Worm (Caenorhabditis elegans) whole organism, L1 larva: Measurements from ENCODE around the gene cky-1.
A peak's percentile ranks its signal among the peaks of the same experiment; 100 is the strongest.

Experiments used
- Y116A8C.19 ChIP-seq: sonication (generic microtip); optimal IDR thresholded peaks from 2 replicates; lab custom pipeline; 2016; ENCODE audit warnings: missing compliant biosample characterization, missing genetic modification characterization, borderline replicate concordance
- aha-1 ChIP-seq: fragments of 150-350 bp; optimal IDR thresholded peaks from 2 replicates; lab custom pipeline; 2014; ENCODE audit warnings: missing biosample characterization, missing genetic modification characterization
- alr-1 ChIP-seq: fragments of 200-800 bp; sonication (Bioruptor generic); optimal IDR thresholded peaks from 2 replicates; lab custom pipeline; 2018; ENCODE audit warnings: borderline replicate concordance, mild to moderate bottlenecking, missing genetic modification characterization, missing compliant biosample characterization
- aly-2 ChIP-seq: fragments of 150-350 bp; optimal IDR thresholded peaks from 2 replicates; lab custom pipeline; 2014; ENCODE audit warnings: missing biosample characterization, missing genetic modification characterization
- ama-1 ChIP-seq: fragments of 150-350 bp; optimal IDR thresholded peaks from 2 replicates; lab custom pipeline; 2014
- blmp-1 ChIP-seq: fragments of 150-350 bp; optimal IDR thresholded peaks from 2 replicates; lab custom pipeline; 2014; ENCODE audit warnings: missing biosample characterization, missing genetic modification characterization
- ceh-82 ChIP-seq, 3 experiments: fragments of 150-350 bp in 1 of 3; sonication (generic microtip) in 2 of 3; optimal IDR thresholded peaks; 2 replicates each; lab custom pipeline; 2014 to 2017; ENCODE audit warnings: missing biosample characterization in 3 of 3, missing genetic modification characterization in 3 of 3
- ceh-88 ChIP-seq: fragments of 200-800 bp; sonication (Bioruptor generic); IDR thresholded peaks from 2 replicates; pipeline ENCODE4 v1.3.6; 2022; ENCODE audit warnings: missing genetic modification characterization, missing compliant biosample characterization
- ceh-90 ChIP-seq: sonication (generic microtip); optimal IDR thresholded peaks from 2 replicates; lab custom pipeline; 2016; ENCODE audit warnings: missing genetic modification characterization, missing compliant biosample characterization
- dpl-1 ChIP-seq, 3 experiments: fragments of 150-350 bp in 2 of 3; sonication (generic microtip) in 1 of 3; optimal IDR thresholded peaks; 2 replicates each; lab custom pipeline; 2014 to 2017; ENCODE audit warnings: missing biosample characterization in 3 of 3, missing genetic modification characterization in 3 of 3, missing genetic modification reagents in 3 of 3
- efl-1 ChIP-seq, 4 experiments: fragments of 150-350 bp; optimal IDR thresholded peaks in 3 of 4; peaks in 1 of 4; 1 replicate in 1 of 4; 2 replicates in 3 of 4; lab custom pipeline; 2014; ENCODE audit warnings: missing biosample characterization in 2 of 4, missing genetic modification characterization in 2 of 4, missing genetic modification reagents in 2 of 4
- efl-3 ChIP-seq: fragments of 200-800 bp; sonication (Bioruptor generic); optimal IDR thresholded peaks from 2 replicates; lab custom pipeline; 2018; ENCODE audit warnings: mild to moderate bottlenecking, missing genetic modification characterization, missing compliant biosample characterization
- egl-13 ChIP-seq: sonication (generic microtip); optimal IDR thresholded peaks from 2 replicates; lab custom pipeline; 2016; ENCODE audit warnings: missing genotype, missing genetic modification reagents, missing genetic modification characterization, missing compliant biosample characterization
- elt-2 ChIP-seq: sonication (generic microtip); optimal IDR thresholded peaks from 2 replicates; lab custom pipeline; 2016; ENCODE audit warnings: missing genetic modification characterization, mild to moderate bottlenecking, inconsistent platforms, missing compliant biosample characterization, missing genetic modification reagents
- ets-5 ChIP-seq: fragments of 200-800 bp; sonication (Bioruptor generic); IDR thresholded peaks from 2 replicates; pipeline ENCODE4 v1.3.6; 2022; ENCODE audit warnings: missing genetic modification characterization, missing compliant biosample characterization
- fkh-10 ChIP-seq: sonication (generic microtip); optimal IDR thresholded peaks from 2 replicates; lab custom pipeline; 2017; ENCODE audit warnings: missing biosample characterization, missing genetic modification reagents, missing genetic modification characterization
- grh-1 ChIP-seq: fragments of 200-800 bp; sonication (Bioruptor generic); IDR thresholded peaks from 2 replicates; pipeline ENCODE4 v1.3.6; 2022; ENCODE audit warnings: missing genetic modification reagents, missing genetic modification characterization, missing compliant biosample characterization
- hlh-4 ChIP-seq: sonication (generic microtip); optimal IDR thresholded peaks from 2 replicates; lab custom pipeline; 2016; ENCODE audit warnings: mild to moderate bottlenecking, missing genetic modification characterization, missing compliant biosample characterization
- hpl-2 ChIP-seq: fragments of 150-350 bp; optimal IDR thresholded peaks from 2 replicates; lab custom pipeline; 2014; ENCODE audit warnings: missing biosample characterization, missing genetic modification reagents, missing genetic modification characterization
- jun-1 ChIP-seq: fragments of 150-350 bp; optimal IDR thresholded peaks from 2 replicates; lab custom pipeline; 2014; ENCODE audit warnings: missing biosample characterization, missing genetic modification reagents, missing genetic modification characterization
- lin-15B ChIP-seq: fragments of 150-350 bp; sonication (generic microtip); optimal IDR thresholded peaks from 3 replicates; lab custom pipeline; 2014; ENCODE audit warnings: missing biosample characterization, missing genetic modification characterization
- lin-35 ChIP-seq, 2 experiments: fragments of 150-350 bp; optimal IDR thresholded peaks; 2 replicates each; lab custom pipeline; 2014; ENCODE audit warnings: missing biosample characterization in 2 of 2, missing genetic modification characterization in 2 of 2, missing genetic modification reagents in 2 of 2
- lsy-2 ChIP-seq, 2 experiments: fragments of 150-350 bp; optimal IDR thresholded peaks; 2 replicates each; lab custom pipeline; 2014; ENCODE audit warnings: missing biosample characterization in 2 of 2, missing genetic modification characterization in 2 of 2
- mab-9 ChIP-seq: fragments of 200-800 bp; sonication (Bioruptor generic); IDR thresholded peaks from 2 replicates; pipeline ENCODE4 v1.3.6; 2022; ENCODE audit warnings: missing genetic modification reagents, missing genetic modification characterization, missing compliant biosample characterization
- mdl-1 ChIP-seq, 2 experiments: fragments of 150-350 bp; optimal IDR thresholded peaks; 2 replicates each; lab custom pipeline; 2014 to 2017; ENCODE audit warnings: missing biosample characterization in 2 of 2, missing genetic modification characterization in 2 of 2, inconsistent platforms in 1 of 2
- mep-1 ChIP-seq: fragments of 150-350 bp; optimal IDR thresholded peaks from 2 replicates; lab custom pipeline; 2014; ENCODE audit warnings: missing biosample characterization, missing genetic modification characterization
- nhr-11 ChIP-seq: fragments of 150-350 bp; optimal IDR thresholded peaks from 2 replicates; lab custom pipeline; 2014; ENCODE audit warnings: missing biosample characterization, missing genetic modification characterization
- nhr-19 ChIP-seq: fragments of 200-800 bp; sonication (Bioruptor generic); conservative IDR thresholded peaks from 2 replicates; pipeline ENCODE4 v1.3.6; 2022; ENCODE audit warnings: missing genetic modification characterization, missing compliant biosample characterization
- nhr-47 ChIP-seq: sonication (generic microtip); optimal IDR thresholded peaks from 2 replicates; lab custom pipeline; 2016; ENCODE audit warnings: mild to moderate bottlenecking, missing genetic modification characterization, moderate library complexity, missing compliant biosample characterization
- nhr-71 ChIP-seq: sonication (generic microtip); optimal IDR thresholded peaks from 2 replicates; lab custom pipeline; 2016; ENCODE audit warnings: mild to moderate bottlenecking, missing genetic modification characterization, moderate library complexity, missing compliant biosample characterization
- nhr-76 ChIP-seq: sonication (generic microtip); optimal IDR thresholded peaks from 2 replicates; lab custom pipeline; 2017; ENCODE audit warnings: missing biosample characterization, missing genetic modification characterization
- nhr-85 ChIP-seq: sonication (generic microtip); peaks from one replicate; lab custom pipeline; 2016; ENCODE audit warnings: missing genetic modification characterization, inconsistent platforms, missing compliant biosample characterization
- nhr-90 ChIP-seq: sonication (generic microtip); optimal IDR thresholded peaks from 2 replicates; lab custom pipeline; 2016; ENCODE audit warnings: mild to moderate bottlenecking, missing genetic modification characterization, missing compliant biosample characterization; ENCODE audit not compliant: poor library complexity
- pqm-1 ChIP-seq: sonication (generic microtip); optimal IDR thresholded peaks from 3 replicates; lab custom pipeline; 2017; ENCODE audit warnings: missing biosample characterization, missing genetic modification characterization
- rnt-1 ChIP-seq: sonication (generic microtip); optimal IDR thresholded peaks from 2 replicates; lab custom pipeline; 2016; ENCODE audit warnings: mild to moderate bottlenecking, missing genetic modification characterization, moderate library complexity, missing compliant biosample characterization
- snpc-4 ChIP-seq: fragments of 150-350 bp; optimal IDR thresholded peaks from 2 replicates; lab custom pipeline; 2014; ENCODE audit warnings: missing biosample characterization, missing genetic modification characterization
- sox-4 ChIP-seq: sonication (generic microtip); optimal IDR thresholded peaks from 2 replicates; lab custom pipeline; 2016; ENCODE audit warnings: missing genetic modification characterization, missing compliant biosample characterization
- sup-37 ChIP-seq: fragments of 200-800 bp; sonication (Bioruptor generic); optimal IDR thresholded peaks from 2 replicates; lab custom pipeline; 2018; ENCODE audit warnings: mild to moderate bottlenecking, missing genetic modification characterization, missing compliant biosample characterization
- unc-130 ChIP-seq: fragments of 150-350 bp; optimal IDR thresholded peaks from 2 replicates; lab custom pipeline; 2017; ENCODE audit warnings: missing biosample characterization, missing genetic modification characterization, inconsistent platforms
- vab-15 ChIP-seq: sonication (generic microtip); optimal IDR thresholded peaks from 2 replicates; lab custom pipeline; 2017; ENCODE audit warnings: missing genotype, mild to moderate bottlenecking, missing genetic modification characterization, missing compliant biosample characterization
- ztf-11 ChIP-seq, 2 experiments: sonication (generic microtip); optimal IDR thresholded peaks; 2 replicates each; lab custom pipeline; 2016 to 2017; ENCODE audit warnings: missing genetic modification characterization in 2 of 2, missing biosample characterization in 1 of 2, missing compliant biosample characterization in 1 of 2

cky-1 gene

DNA sequence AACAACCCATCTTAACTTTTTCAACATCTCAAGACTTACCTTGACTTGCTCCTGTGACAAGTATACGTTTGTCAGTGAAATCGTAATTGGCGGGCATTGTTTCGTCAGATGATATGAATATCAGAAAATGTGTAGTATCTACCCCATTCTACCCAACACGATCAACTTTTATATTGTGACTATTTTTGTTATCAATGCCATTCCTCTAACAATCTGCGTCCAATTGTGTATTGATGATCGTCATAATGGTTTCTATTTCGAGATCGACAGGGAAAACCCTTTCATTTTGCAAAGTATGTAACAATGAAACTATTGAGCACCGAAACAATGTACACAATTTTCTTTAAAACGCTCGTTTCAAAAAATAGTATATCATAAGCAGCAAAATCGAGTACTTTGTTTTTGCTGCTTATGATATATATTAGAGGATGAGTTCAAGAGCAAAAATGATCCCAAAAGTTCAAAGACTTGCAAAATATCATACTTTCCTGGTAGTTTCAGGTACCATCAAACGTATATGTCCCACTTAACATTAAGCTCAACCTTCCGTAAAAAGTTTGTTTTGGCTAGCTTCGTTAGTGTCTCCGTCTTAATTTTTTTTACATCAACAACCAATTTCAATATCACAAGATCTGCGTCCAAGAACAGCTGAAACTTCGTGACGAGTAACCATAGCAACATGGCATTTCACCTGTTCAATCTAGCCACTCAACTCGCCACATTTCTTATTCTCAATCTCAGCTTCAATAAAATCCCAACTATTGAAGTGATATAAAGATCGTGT, 2.8 kb upstream of the cky-1 start, which contains the start of the genes dhs-21 and xbx-9 (continued):
- TF ChIP-seq nhr-11 (tag; lab: Kevin White, UChicago) (no peak), efl-3 (GFP tag; lab: Kevin White, UChicago) (no peak), hlh-4 (no peak), rnt-1 (tag; lab: Kevin White, UChicago) (no peak), aha-1 (tag; lab: Kevin White, UChicago) (no peak), hpl-2 (GFP tag; lab: Kevin White, UChicago) (no peak), Y116A8C.19 (tag; lab: Kevin White, UChicago) (no peak), nhr-71 (tag; lab: Kevin White, UChicago) (peak; percentile 35), egl-13 (no peak), lin-35 (GFP tag; optimal IDR thresholded peaks at IDR 0.05; lab: Kevin White, UChicago) (peak in 1 of 2 experiments; percentile 39), aly-2 (tag; lab: Kevin White, UChicago) (no peak), nhr-19 (GFP tag; lab: Robert Waterston, UW) (no peak), unc-130 (tag; lab: Kevin White, UChicago) (no peak), ama-1 (lab: Kevin White, UChicago) (no peak), mdl-1 (tag; optimal IDR thresholded peaks at IDR 0.05; lab: Kevin White, UChicago) (no peak), ceh-90 (no peak), alr-1 (no peak), fkh-10 (no peak), lsy-2 (tag; optimal IDR thresholded peaks at IDR 0.05; lab: Kevin White, UChicago) (peak in 1 of 2 experiments; percentile 26)

DNA sequence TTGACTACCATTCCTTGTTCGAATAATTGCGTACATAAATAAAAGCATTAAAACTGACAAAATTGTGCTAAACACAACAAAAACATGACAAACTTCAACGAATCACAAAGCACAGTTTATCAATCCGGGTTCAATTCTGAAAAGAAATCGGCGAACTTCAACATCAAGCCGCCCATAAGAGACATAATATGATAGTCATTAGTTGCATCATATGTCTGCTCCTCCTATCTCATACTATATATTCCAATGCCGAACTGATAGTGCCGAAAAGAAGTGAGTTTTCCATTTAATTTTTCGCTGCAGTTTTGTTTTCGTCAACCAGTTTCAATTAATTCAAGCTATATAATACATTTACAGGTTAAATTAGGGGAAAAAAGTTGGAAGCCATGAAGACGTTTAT, 5.2 kb downstream of the cky-1 start, which contains the start of gene hrg-7:
Gene hrg-7, plus strand, starts transcription at position 358 of the 400 bp plus-strand sequence.
- TF ChIP-seq ets-5 (GFP tag; lab: Robert Waterston, UW) (no peak), snpc-4 (tag; lab: Kevin White, UChicago) (no peak), sup-37 (no peak), mab-9 (GFP tag; lab: Robert Waterston, UW) (no peak), nhr-11 (tag; lab: Kevin White, UChicago) (no peak), efl-1 (optimal IDR thresholded peaks at IDR 0.05; lab: Kevin White, UChicago) (no peak), efl-1 (GFP tag; optimal IDR thresholded peaks at IDR 0.05 in 1 of 2; lab: Kevin White, UChicago) (no peak), nhr-90 (peak; percentile 12), elt-2 (tag; lab: Kevin White, UChicago) (peak; percentile 90), nhr-71 (tag; lab: Kevin White, UChicago) (peak; percentile 19), ceh-88 (GFP tag; lab: Robert Waterston, UW) (no peak), vab-15 (no peak)

ce11 chrV:12743778-12744502, 7.4 kb downstream of the cky-1 start:
- peak; percentile 28 for TF ChIP-seq elt-2 (tag; lab: Kevin White, UChicago)
- TF ChIP-seq ceh-82 (tag; optimal IDR thresholded peaks at IDR 0.05; lab: Kevin White, UChicago), result no peak
- TF ChIP-seq pqm-1, result peak; percentile 12

DNA sequence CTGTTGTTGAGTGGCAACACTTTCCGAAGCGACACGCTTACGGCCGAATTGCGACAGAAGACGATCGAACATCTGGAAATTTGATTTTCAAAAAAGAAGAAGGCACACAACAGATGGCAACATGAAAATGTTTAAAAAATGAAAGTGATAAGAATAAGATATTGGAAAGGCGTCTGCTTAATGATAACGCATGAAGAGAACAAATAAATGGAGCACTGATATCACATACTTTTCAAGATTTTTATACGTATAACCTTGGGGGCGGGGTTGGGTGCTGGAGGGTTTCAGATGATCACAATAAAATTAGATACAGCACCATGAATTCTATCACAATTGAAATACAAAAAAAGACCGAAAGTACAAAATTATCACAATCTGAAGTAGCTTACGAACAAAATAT, 8.5 kb downstream of the cky-1 start, which contains the start of gene C15C8.7:
Gene C15C8.7, minus strand, starts transcription at position 72 of the 400 bp plus-strand sequence.
- peak; percentile 52 for TF ChIP-seq pqm-1
- peak; percentile 75 for TF ChIP-seq elt-2 (tag; lab: Kevin White, UChicago)
- no peak for TF ChIP-seq ztf-11 (tag; optimal IDR thresholded peaks at IDR 0.05; lab: Kevin White, UChicago)

DNA sequence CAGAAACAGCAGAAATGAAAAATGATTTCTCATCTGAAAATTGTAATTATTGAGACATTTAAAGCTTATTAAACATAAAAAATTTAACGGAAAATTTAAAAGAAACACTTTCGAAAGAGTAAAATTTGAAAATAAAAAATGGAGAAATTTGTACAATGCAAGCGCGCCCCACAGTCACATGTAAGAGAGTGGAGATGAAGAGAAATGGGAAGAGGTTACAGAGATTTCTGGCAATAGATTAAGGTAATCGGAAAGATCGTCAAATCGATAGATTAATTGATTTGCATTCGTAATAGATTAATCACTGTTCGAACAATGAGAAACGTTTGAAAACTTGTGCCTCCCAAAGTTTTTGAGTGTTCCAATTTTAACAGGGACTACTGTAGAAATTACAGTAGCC, 10.9 kb downstream of the cky-1 start, which contains the start of gene C15C8.4:
Gene C15C8.4, minus strand, starts transcription at position 33 of the 400 bp plus-strand sequence.
- TF ChIP-seq sox-4 (tag; lab: Kevin White, UChicago) (no peak), ama-1 (lab: Kevin White, UChicago) (no peak), nhr-85 (no peak), ceh-88 (GFP tag; lab: Robert Waterston, UW) (no peak), nhr-76 (tag; lab: Kevin White, UChicago) (no peak), mep-1 (peak; percentile 37), nhr-47 (no peak), jun-1 (no peak), rnt-1 (tag; lab: Kevin White, UChicago) (peak; percentile 12), dpl-1 (GFP tag; optimal IDR thresholded peaks at IDR 0.05; lab: Kevin White, UChicago) (peak in 1 of 3 experiments; percentile 40), vab-15 (no peak), grh-1 (GFP tag; lab: Robert Waterston, UW) (no peak), snpc-4 (tag; lab: Kevin White, UChicago) (no peak), lsy-2 (tag; optimal IDR thresholded peaks at IDR 0.05; lab: Kevin White, UChicago) (peak in 1 of 2 experiments; percentile 50), lin-15B (no peak), blmp-1 (tag; lab: Kevin White, UChicago) (peak; percentile 74)
